Worm (Caenorhabditis elegans) whole organism, L3 larva: ENCODE measurements around the gene C45B2.2.

Source experiments
- aly-2 ChIP-seq: fragments of 150-350 bp; optimal IDR thresholded peaks from 2 replicates; lab custom pipeline; 2014; ENCODE audit warnings: missing biosample characterization, missing genetic modification characterization
- ceh-28 ChIP-seq: fragments of 150-350 bp; optimal IDR thresholded peaks from 2 replicates; lab custom pipeline; 2014; ENCODE audit warnings: missing biosample characterization, missing genetic modification reagents, missing genetic modification characterization
- ceh-9 ChIP-seq: sonication (generic microtip); optimal IDR thresholded peaks from 2 replicates; lab custom pipeline; 2018; ENCODE audit warnings: missing biosample characterization, missing genetic modification characterization
- daf-12 ChIP-seq: fragments of 150-350 bp; optimal IDR thresholded peaks from 2 replicates; lab custom pipeline; 2014; ENCODE audit warnings: missing biosample characterization, missing genetic modification reagents, missing genetic modification characterization
- egl-27 ChIP-seq: sonication (generic microtip); optimal IDR thresholded peaks from 4 replicates; lab custom pipeline; 2017; ENCODE audit warnings: missing biosample characterization, missing genetic modification reagents, missing genetic modification characterization
- egl-5 ChIP-seq: fragments of 150-350 bp; optimal IDR thresholded peaks from 2 replicates; lab custom pipeline; 2017; ENCODE audit warnings: missing biosample characterization, missing genetic modification reagents, missing genetic modification characterization, inconsistent platforms
- elt-1 ChIP-seq: fragments of 150-350 bp; optimal IDR thresholded peaks from 2 replicates; lab custom pipeline; 2014; ENCODE audit warnings: missing biosample characterization, missing genetic modification characterization
- elt-2 ChIP-seq: sonication (generic microtip); optimal IDR thresholded peaks from 2 replicates; lab custom pipeline; 2016; ENCODE audit warnings: missing genetic modification reagents, mild to moderate bottlenecking, missing genetic modification characterization, missing compliant biosample characterization
- elt-3 ChIP-seq, 3 experiments: fragments of 150-350 bp in 1 of 3; sonication (generic microtip) in 2 of 3; optimal IDR thresholded peaks; 2 replicates in 2 of 3; 4 replicates in 1 of 3; lab custom pipeline; 2014 to 2017; ENCODE audit warnings: missing biosample characterization in 3 of 3, missing genetic modification characterization in 3 of 3
- eor-1 ChIP-seq, 2 experiments: fragments of 150-350 bp; optimal IDR thresholded peaks; 2 replicates each; lab custom pipeline; 2014 to 2018; ENCODE audit warnings: missing biosample characterization in 2 of 2, missing genetic modification characterization in 2 of 2
- hmg-11 ChIP-seq: sonication (generic microtip); optimal IDR thresholded peaks from 2 replicates; lab custom pipeline; 2016; ENCODE audit warnings: missing genetic modification characterization, missing compliant biosample characterization
- jun-1 ChIP-seq: fragments of 150-350 bp; optimal IDR thresholded peaks from 2 replicates; lab custom pipeline; 2014; ENCODE audit warnings: missing biosample characterization, missing genetic modification reagents, missing genetic modification characterization
- lin-39 ChIP-seq: fragments of 150-350 bp; optimal IDR thresholded peaks from 2 replicates; lab custom pipeline; 2018; ENCODE audit warnings: missing biosample characterization, missing genetic modification reagents, missing genetic modification characterization
- lsy-12 ChIP-seq: sonication (generic microtip); optimal IDR thresholded peaks from 2 replicates; lab custom pipeline; 2016; ENCODE audit warnings: mild to moderate bottlenecking, missing genetic modification characterization, missing compliant biosample characterization
- mdl-1 ChIP-seq: fragments of 150-350 bp; optimal IDR thresholded peaks from 2 replicates; lab custom pipeline; 2014; ENCODE audit warnings: missing biosample characterization, missing genetic modification characterization
- mml-1 ChIP-seq: fragments of 150-350 bp; sonication (generic microtip); optimal IDR thresholded peaks from 3 replicates; lab custom pipeline; 2014; ENCODE audit warnings: missing biosample characterization, missing genetic modification characterization
- nfya-1 ChIP-seq: sonication (generic microtip); optimal IDR thresholded peaks from 2 replicates; lab custom pipeline; 2017; ENCODE audit warnings: missing genetic modification characterization, mild to moderate bottlenecking, missing compliant biosample characterization, antibody characterized with exemption, moderate library complexity; ENCODE audit not compliant: insufficient read depth
- nhr-11 ChIP-seq: fragments of 150-350 bp; optimal IDR thresholded peaks from 2 replicates; lab custom pipeline; 2014; ENCODE audit warnings: missing biosample characterization, missing genetic modification characterization
- nhr-12 ChIP-seq: fragments of 150-350 bp; optimal IDR thresholded peaks from 2 replicates; lab custom pipeline; 2014; ENCODE audit warnings: missing biosample characterization, missing genetic modification characterization
- nhr-23 ChIP-seq: fragments of 150-350 bp; optimal IDR thresholded peaks from 2 replicates; lab custom pipeline; 2014; ENCODE audit warnings: missing biosample characterization, missing genetic modification reagents, missing genetic modification characterization
- nhr-25 ChIP-seq: sonication (generic microtip); optimal IDR thresholded peaks from 2 replicates; lab custom pipeline; 2017; ENCODE audit warnings: missing biosample characterization, missing genetic modification characterization
- nhr-43 ChIP-seq: sonication (generic microtip); optimal IDR thresholded peaks from 2 replicates; lab custom pipeline; 2016; ENCODE audit warnings: mild to moderate bottlenecking, missing genetic modification characterization, missing compliant biosample characterization; ENCODE audit not compliant: poor library complexity, severe bottlenecking
- nhr-67 ChIP-seq: fragments of 150-350 bp; optimal IDR thresholded peaks from 2 replicates; lab custom pipeline; 2014; ENCODE audit warnings: missing biosample characterization, missing genetic modification characterization
- nhr-77 ChIP-seq: fragments of 150-350 bp; optimal IDR thresholded peaks from 2 replicates; lab custom pipeline; 2014; ENCODE audit warnings: missing biosample characterization, missing genetic modification characterization
- pha-4 ChIP-seq: fragments of 150-350 bp; optimal IDR thresholded peaks from 2 replicates; lab custom pipeline; 2014; ENCODE audit warnings: missing biosample characterization, missing genetic modification reagents, missing genetic modification characterization
- pqm-1 ChIP-seq: fragments of 150-350 bp; optimal IDR thresholded peaks from 2 replicates; lab custom pipeline; 2017; ENCODE audit warnings: missing biosample characterization, missing genetic modification characterization, inconsistent platforms
- skn-1 ChIP-seq: fragments of 150-350 bp; optimal IDR thresholded peaks from 2 replicates; lab custom pipeline; 2014; ENCODE audit warnings: missing biosample characterization, missing genetic modification characterization
- snpc-4 ChIP-seq: fragments of 150-350 bp; optimal IDR thresholded peaks from 2 replicates; lab custom pipeline; 2014; ENCODE audit warnings: missing biosample characterization, missing genetic modification characterization
- tbx-2 ChIP-seq: sonication (generic microtip); optimal IDR thresholded peaks from 2 replicates; lab custom pipeline; 2016; ENCODE audit warnings: mild to moderate bottlenecking, missing genetic modification characterization, missing compliant biosample characterization
- unc-62 ChIP-seq: fragments of 150-350 bp; sonication (generic microtip); optimal IDR thresholded peaks from 4 replicates; lab custom pipeline; 2014; ENCODE audit warnings: missing biosample characterization, missing genetic modification reagents, missing genetic modification characterization
- ztf-4 ChIP-seq: fragments of 150-350 bp; optimal IDR thresholded peaks from 2 replicates; lab custom pipeline; 2014; ENCODE audit warnings: missing biosample characterization, missing genetic modification characterization

Gene C45B2.2

ce11 chrX:6057580-6058305 lies 26.8 kb upstream of the C45B2.2 start, which contains the start of gene gln-1:
TSS of gene gln-1 (plus strand) at chrX:6058255.
- TF ChIP-seq ceh-28 (tag; lab: Kevin White, UChicago): no peak
- no peak for TF ChIP-seq aly-2 (tag; lab: Kevin White, UChicago)
- no peak for TF ChIP-seq lin-39 (tag; lab: Kevin White, UChicago)
- no peak for TF ChIP-seq tbx-2 (tag; lab: Kevin White, UChicago)
- TF ChIP-seq hmg-11 (tag; lab: Kevin White, UChicago): no peak
- no peak for TF ChIP-seq elt-1
- TF ChIP-seq nhr-43 (tag; lab: Kevin White, UChicago): no peak
- no peak for TF ChIP-seq lsy-12 (tag; lab: Kevin White, UChicago)
- no peak for TF ChIP-seq mdl-1
- TF ChIP-seq nfya-1 (tag; lab: Kevin White, UChicago): peak; percentile 8
- peak; percentile 47 for TF ChIP-seq jun-1
- peak; percentile 87 for TF ChIP-seq pqm-1
- peak; percentile 64 for TF ChIP-seq pha-4 (tag; lab: Kevin White, UChicago)
- TF ChIP-seq elt-2 (tag; lab: Kevin White, UChicago): peak; percentile 87
- TF ChIP-seq, all 47 proteins: peak for 5

- TF ChIP-seq skn-1 (tag; lab: Kevin White, UChicago) (peak; percentile 2), nhr-25 (tag; lab: Kevin White, UChicago) (no peak), nhr-11 (no peak), nhr-12 (tag; lab: Kevin White, UChicago) (no peak), snpc-4 (tag; lab: Kevin White, UChicago) (no peak), nhr-77 (tag; lab: Kevin White, UChicago) (no peak), elt-1 (no peak), mml-1 (tag; lab: Kevin White, UChicago) (no peak), lin-39 (tag; lab: Kevin White, UChicago) (no peak), nhr-43 (tag; lab: Kevin White, UChicago) (no peak), elt-2 (tag; lab: Kevin White, UChicago) (peak; percentile 98), jun-1 (peak; percentile 15), elt-3 (tag; optimal IDR thresholded peaks at IDR 0.05; lab: Kevin White, UChicago) (no peak), daf-12 (tag; lab: Kevin White, UChicago) (no peak), pqm-1 (peak; percentile 55), ceh-28 (tag; lab: Kevin White, UChicago) (no peak), nfya-1 (tag; lab: Kevin White, UChicago) (no peak)
Observed at ce11 chrX:6059163-6059782, 25.3 kb upstream of the C45B2.2 start.

- TF ChIP-seq nhr-23 (tag; lab: Kevin White, UChicago) (peak; percentile 63), nhr-25 (tag; lab: Kevin White, UChicago) (peak; percentile 50), eor-1 (tag; optimal IDR thresholded peaks at IDR 0.05; lab: Kevin White, UChicago) (no peak)
- TF ChIP-seq, all 47 proteins: peak for 2
Observed at ce11 chrX:6064385-6064784, 20.2 kb upstream of the C45B2.2 start.

- TF ChIP-seq daf-12 (tag; lab: Kevin White, UChicago) (no peak), nhr-77 (tag; lab: Kevin White, UChicago) (no peak), egl-5 (tag; lab: Kevin White, UChicago) (no peak), unc-62 (GFP tag; lab: Kevin White, UChicago) (no peak), egl-27 (tag; lab: Kevin White, UChicago) (no peak), skn-1 (tag; lab: Kevin White, UChicago) (no peak), nhr-25 (tag; lab: Kevin White, UChicago) (peak; percentile 13), ceh-9 (tag; lab: Kevin White, UChicago) (no peak)
Observed at ce11 chrX:6065936-6066452, 18.5 kb upstream of the C45B2.2 start, which contains the start of gene ptr-4. TSS of gene ptr-4 (minus strand) at chrX:6065986.

DNA sequence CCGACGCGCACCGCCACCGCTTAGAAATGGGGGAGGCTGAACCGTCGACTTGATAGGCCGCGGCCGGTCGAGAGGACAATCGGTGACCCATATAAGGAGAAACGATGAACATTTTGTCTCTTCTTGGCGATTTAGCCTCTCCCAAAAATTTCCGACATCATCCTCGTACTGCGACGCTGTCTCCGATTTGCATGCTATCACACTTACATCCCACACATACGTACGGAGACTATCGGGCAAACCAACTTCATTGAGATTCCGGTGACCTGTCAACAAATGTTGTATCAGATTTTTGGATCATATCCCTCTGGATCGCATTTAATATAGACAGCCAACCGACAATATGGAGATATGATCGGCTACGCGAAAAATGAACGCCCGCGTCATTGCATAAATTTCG lies 17.9 kb upstream of the C45B2.2 start:
- TF ChIP-seq nhr-67 (tag; lab: Kevin White, UChicago): no peak
- no peak for TF ChIP-seq ztf-4 (tag; lab: Kevin White, UChicago)
- no peak for TF ChIP-seq nhr-77 (tag; lab: Kevin White, UChicago)
- peak; percentile 79 for TF ChIP-seq nhr-23 (tag; lab: Kevin White, UChicago)
- no peak for TF ChIP-seq elt-2 (tag; lab: Kevin White, UChicago)
- TF ChIP-seq mdl-1: no peak
- TF ChIP-seq, all 47 proteins: peak for 1
